Worm (Caenorhabditis elegans) whole organism, L4 larva: ENCODE results near the gene cam-1.

Experiments used
- ama-1 ChIP-seq: fragments of 150-350 bp; optimal IDR thresholded peaks from 2 replicates; lab custom pipeline; 2014; ENCODE audit warnings: inconsistent platforms, mixed read lengths
- ceh-82 ChIP-seq: sonication (generic microtip); optimal IDR thresholded peaks from 2 replicates; lab custom pipeline; 2017; ENCODE audit warnings: missing biosample characterization, missing genetic modification characterization
- hlh-11 ChIP-seq: fragments of 200-800 bp; sonication (Bioruptor generic); optimal IDR thresholded peaks from 2 replicates; lab custom pipeline; 2018; ENCODE audit warnings: mild to moderate bottlenecking, missing genetic modification characterization, missing compliant biosample characterization
- lin-13 ChIP-seq: fragments of 150-350 bp; optimal IDR thresholded peaks from 2 replicates; lab custom pipeline; 2014; ENCODE audit warnings: missing biosample characterization, missing genetic modification reagents, missing genetic modification characterization
- mdl-1 ChIP-seq, 2 experiments: fragments of 150-350 bp in 1 of 2; sonication (generic microtip) in 1 of 2; optimal IDR thresholded peaks; 2 replicates each; lab custom pipeline; 2014 to 2017; ENCODE audit warnings: missing biosample characterization in 2 of 2, missing genetic modification characterization in 2 of 2
- pqm-1 ChIP-seq: sonication (generic microtip); optimal IDR thresholded peaks from 2 replicates; lab custom pipeline; 2017; ENCODE audit warnings: missing biosample characterization, missing genetic modification characterization
- tag-97 ChIP-seq: fragments of 200-800 bp; sonication (Bioruptor generic); IDR thresholded peaks from 2 replicates; pipeline ENCODE4 v1.3.6; 2022; ENCODE audit warnings: missing genetic modification characterization, missing compliant biosample characterization
- unc-130 ChIP-seq: sonication (generic microtip); optimal IDR thresholded peaks from 2 replicates; lab custom pipeline; 2016; ENCODE audit warnings: missing genetic modification reagents, missing genetic modification characterization, missing compliant biosample characterization
- unc-39 ChIP-seq: sonication (generic microtip); optimal IDR thresholded peaks from 2 replicates; lab custom pipeline; 2017; ENCODE audit warnings: missing biosample characterization, missing genetic modification characterization
- unc-62 ChIP-seq, 3 experiments: fragments of 150-350 bp in 1 of 3; sonication (generic microtip); optimal IDR thresholded peaks in 2 of 3; peaks in 1 of 3; 1 replicate in 1 of 3; 2 replicates in 2 of 3; lab custom pipeline; 2014 to 2017; ENCODE audit warnings: missing biosample characterization in 3 of 3, missing genetic modification characterization in 3 of 3, missing genetic modification reagents in 3 of 3, missing genotype in 1 of 3

ce11 chrII:9347444-9347843, 37.3 kb upstream of the cam-1 start:
- no peak for TF ChIP-seq ama-1
- no peak for TF ChIP-seq ceh-82
- TF ChIP-seq unc-62 (GFP tag; optimal IDR thresholded peaks at IDR 0.05 in 1 of 2; lab: Kevin White, UChicago): peak in 1 of 2 experiments; percentile 96
- TF ChIP-seq unc-62 (tag; optimal IDR thresholded peaks at IDR 0.05; lab: Kevin White, UChicago): no peak
- TF ChIP-seq unc-39 (tag; lab: Kevin White, UChicago): no peak
- no peak for TF ChIP-seq lin-13 (GFP tag; lab: Kevin White, UChicago)
- no peak for TF ChIP-seq mdl-1 (tag; optimal IDR thresholded peaks at IDR 0.05; lab: Kevin White, UChicago)
- no peak for TF ChIP-seq unc-130 (GFP tag; lab: Kevin White, UChicago)
- no peak for TF ChIP-seq hlh-11
- TF ChIP-seq tag-97 (GFP tag; lab: Robert Waterston, UW): no peak
- TF ChIP-seq pqm-1: no peak
